Fruit fly (Drosophila melanogaster) whole organism, embryonic: Measurements from ENCODE around the gene CSN6.
A peak's percentile ranks its signal among the peaks of the same experiment; 100 is the strongest.

ENCODE experiments used
- Atf-2 ChIP-seq: fragments of 200-800 bp; sonication (Bioruptor generic); optimal IDR thresholded peaks from 2 replicates; lab custom pipeline; 2016; ENCODE audit warnings: missing biosample characterization, missing genetic modification characterization
- B-H1 ChIP-seq: fragments of 200-800 bp; sonication (Bioruptor generic); IDR thresholded peaks from 3 replicates; pipeline ENCODE4 v1.3.6; 2022; ENCODE audit warnings: missing biosample characterization, missing genetic modification characterization
- Blimp-1 ChIP-seq: fragments of 200-800 bp; sonication (Bioruptor generic); optimal IDR thresholded peaks from 3 replicates; lab custom pipeline; 2018; ENCODE audit warnings: missing biosample characterization, missing genetic modification characterization, mild to moderate bottlenecking, moderate library complexity, missing genetic modification reagents
- BtbVII ChIP-seq: fragments of 200-800 bp; sonication (Bioruptor generic); optimal IDR thresholded peaks from 3 replicates; lab custom pipeline; 2017; ENCODE audit warnings: missing biosample characterization, mild to moderate bottlenecking, missing genetic modification characterization
- CG11560 ChIP-seq: fragments of 200-800 bp; sonication (Bioruptor generic); IDR thresholded peaks from 3 replicates; pipeline ENCODE4 v1.3.6; 2022; ENCODE audit warnings: missing biosample characterization, missing genetic modification characterization
- CG12219 ChIP-seq: fragments of 200-800 bp; sonication (Bioruptor generic); optimal IDR thresholded peaks from 3 replicates; lab custom pipeline; 2018; ENCODE audit warnings: missing biosample characterization, mild to moderate bottlenecking, missing genetic modification characterization
- CG12299 ChIP-seq: fragments of 200-800 bp; sonication (Bioruptor generic); optimal IDR thresholded peaks from 2 replicates; lab custom pipeline; 2018; ENCODE audit warnings: missing biosample characterization, mild to moderate bottlenecking, missing genetic modification characterization
- CG1233 ChIP-seq: fragments of 200-800 bp; sonication (Bioruptor generic); optimal IDR thresholded peaks from 4 replicates; lab custom pipeline; 2018; ENCODE audit warnings: missing biosample characterization, mild to moderate bottlenecking, missing genetic modification characterization
- CG14860 ChIP-seq: fragments of 200-800 bp; sonication (Bioruptor generic); IDR thresholded peaks from 3 replicates; pipeline ENCODE4 v1.3.6; 2022; ENCODE audit warnings: missing biosample characterization, missing genetic modification characterization; ENCODE audit not compliant: partially characterized antibody
- CG15073 ChIP-seq: fragments of 200-800 bp; sonication (Bioruptor generic); optimal IDR thresholded peaks from 2 replicates; lab custom pipeline; 2016; ENCODE audit warnings: missing biosample characterization, missing genetic modification characterization
- CG16779 ChIP-seq: fragments of 200-800 bp; sonication (Bioruptor generic); IDR thresholded peaks from 2 replicates; pipeline ENCODE4 v1.3.6; 2022; ENCODE audit warnings: missing biosample characterization, missing genetic modification characterization
- CG17912 ChIP-seq: fragments of 200-800 bp; sonication (Bioruptor generic); optimal IDR thresholded peaks from 2 replicates; lab custom pipeline; 2018; ENCODE audit warnings: missing biosample characterization, mild to moderate bottlenecking, missing genetic modification characterization
- CG3281 ChIP-seq: fragments of 200-800 bp; sonication (Bioruptor generic); optimal IDR thresholded peaks from 3 replicates; lab custom pipeline; 2017; ENCODE audit warnings: missing biosample characterization, mild to moderate bottlenecking, missing genetic modification characterization
- CG43689 ChIP-seq: fragments of 200-800 bp; sonication (Bioruptor generic); IDR thresholded peaks from 2 replicates; pipeline ENCODE4 v1.3.6; 2022; ENCODE audit warnings: missing biosample characterization, missing genetic modification characterization
- CG4707 ChIP-seq: fragments of 200-800 bp; sonication (Bioruptor generic); optimal IDR thresholded peaks from 2 replicates; lab custom pipeline; 2018; ENCODE audit warnings: missing biosample characterization, mild to moderate bottlenecking, missing genetic modification characterization, moderate library complexity
- CG6254 ChIP-seq: fragments of 200-800 bp; sonication (Bioruptor generic); optimal IDR thresholded peaks from 3 replicates; lab custom pipeline; 2017; ENCODE audit warnings: mild to moderate bottlenecking, missing biosample characterization, missing genetic modification reagents, missing genetic modification characterization
- CG6791 ChIP-seq: fragments of 200-800 bp; sonication (Bioruptor generic); IDR thresholded peaks from 3 replicates; pipeline ENCODE4 v1.3.6; 2022; ENCODE audit warnings: missing biosample characterization, missing genetic modification characterization; ENCODE audit not compliant: partially characterized antibody
- CG8924 ChIP-seq: fragments of 200-800 bp; optimal IDR thresholded peaks from 3 replicates; lab custom pipeline; 2019; ENCODE audit warnings: missing biosample characterization, mild to moderate bottlenecking, missing genetic modification characterization, moderate library complexity
- CoRest ChIP-seq: fragments of 200-800 bp; sonication (Bioruptor generic); optimal IDR thresholded peaks from 3 replicates; lab custom pipeline; 2018; ENCODE audit warnings: missing biosample characterization, mild to moderate bottlenecking, missing genetic modification characterization, moderate library complexity
- ERR ChIP-seq: fragments of 200-800 bp; sonication (Bioruptor generic); optimal IDR thresholded peaks from 2 replicates; lab custom pipeline; 2016; ENCODE audit warnings: missing biosample characterization, missing genetic modification characterization
- Eip74EF ChIP-seq, 2 experiments: fragments of 200-800 bp in 1 of 2; fragments of >200 bp in 1 of 2; sonication (Bioruptor generic) in 1 of 2; optimal IDR thresholded peaks; 2 replicates each; lab custom pipeline; 2017 to 2019; ENCODE audit warnings: missing biosample characterization in 2 of 2, missing genetic modification characterization in 2 of 2, mild to moderate bottlenecking in 1 of 2, moderate library complexity in 1 of 2
- Lhr ChIP-seq: fragments of 200-800 bp; sonication (Bioruptor generic); optimal IDR thresholded peaks from 3 replicates; lab custom pipeline; 2017; ENCODE audit warnings: mild to moderate bottlenecking, missing biosample characterization, missing genetic modification reagents, missing genetic modification characterization
- MESR4 ChIP-seq: fragments of 200-800 bp; sonication (Bioruptor generic); optimal IDR thresholded peaks from 2 replicates; lab custom pipeline; 2018; ENCODE audit warnings: missing biosample characterization, mild to moderate bottlenecking, missing genetic modification characterization, moderate library complexity
- Max ChIP-seq: fragments of 200-800 bp; sonication (Bioruptor generic); optimal IDR thresholded peaks from 2 replicates; lab custom pipeline; 2016; ENCODE audit warnings: missing biosample characterization, mild to moderate bottlenecking, missing genetic modification characterization
- Mrtf ChIP-seq: fragments of 200-800 bp; sonication (Bioruptor generic); IDR thresholded peaks from 3 replicates; pipeline ENCODE4 v1.3.6; 2022; ENCODE audit warnings: missing biosample characterization, missing genetic modification characterization
- NFAT ChIP-seq: fragments of 200-800 bp; sonication (Bioruptor generic); IDR thresholded peaks from 2 replicates; pipeline ENCODE4 v1.3.6; 2022; ENCODE audit warnings: missing biosample characterization, missing genetic modification characterization
- Ravus ChIP-seq: fragments of 200-800 bp; sonication (Bioruptor generic); IDR thresholded peaks from 2 replicates; pipeline ENCODE4 v1.3.6; 2022; ENCODE audit warnings: missing biosample characterization, missing genetic modification characterization
- amos ChIP-seq: fragments of 200-800 bp; sonication (Bioruptor generic); IDR thresholded peaks from 2 replicates; pipeline ENCODE4 v1.3.6; 2022; ENCODE audit warnings: missing biosample characterization, missing genetic modification characterization; ENCODE audit not compliant: partially characterized antibody
- ap ChIP-seq: fragments of 200-800 bp; sonication (Bioruptor generic); IDR thresholded peaks from 2 replicates; pipeline ENCODE4 v1.3.6; 2022; ENCODE audit warnings: missing biosample characterization, missing genetic modification characterization
- ara ChIP-seq: fragments of 200-800 bp; sonication (Bioruptor generic); IDR thresholded peaks from 2 replicates; pipeline ENCODE4 v1.3.6; 2022; ENCODE audit warnings: missing biosample characterization, missing genetic modification characterization
- bab2 ChIP-seq: fragments of 200-800 bp; sonication (Bioruptor generic); optimal IDR thresholded peaks from 2 replicates; lab custom pipeline; 2016; ENCODE audit warnings: missing biosample characterization, missing genetic modification characterization
- bcd ChIP-seq: fragments of 200-800 bp; sonication (Bioruptor generic); optimal IDR thresholded peaks from 2 replicates; lab custom pipeline; 2017; ENCODE audit warnings: missing biosample characterization, mild to moderate bottlenecking, missing genetic modification characterization
- cato ChIP-seq: fragments of 200-800 bp; sonication (Bioruptor generic); optimal IDR thresholded peaks from 2 replicates; lab custom pipeline; 2016; ENCODE audit warnings: missing biosample characterization, missing genetic modification characterization, borderline replicate concordance
- chif ChIP-seq, 2 experiments: fragments of 200-800 bp; sonication (Bioruptor generic); optimal IDR thresholded peaks; 3 replicates each; lab custom pipeline; 2016; ENCODE audit warnings: missing biosample characterization in 2 of 2, missing genetic modification characterization in 2 of 2
- dati ChIP-seq: fragments of 200-800 bp; sonication (Bioruptor generic); IDR thresholded peaks from 2 replicates; pipeline ENCODE4 v1.3.6; 2022; ENCODE audit warnings: missing biosample characterization, missing genetic modification characterization
- dpn ChIP-seq, 2 experiments: fragments of 200-800 bp; sonication (Bioruptor generic); optimal IDR thresholded peaks; 3 replicates each; lab custom pipeline; 2016; ENCODE audit warnings: missing biosample characterization in 2 of 2, missing genetic modification characterization in 2 of 2
- dysf ChIP-seq: fragments of 200-800 bp; sonication (Bioruptor generic); IDR thresholded peaks from 3 replicates; pipeline ENCODE4 v1.3.6; 2022; ENCODE audit warnings: missing biosample characterization, missing genetic modification characterization
- gfzf ChIP-seq: fragments of 200-800 bp; sonication (Bioruptor generic); optimal IDR thresholded peaks from 2 replicates; lab custom pipeline; 2016; ENCODE audit warnings: missing biosample characterization, mild to moderate bottlenecking, missing genetic modification characterization, moderate library complexity
- gsb ChIP-seq: fragments of 200-800 bp; sonication (Bioruptor generic); IDR thresholded peaks from 2 replicates; pipeline ENCODE4 v1.3.6; 2022; ENCODE audit warnings: missing biosample characterization, missing genetic modification characterization
- gt ChIP-seq: fragments of 200-800 bp; sonication (Bioruptor generic); IDR thresholded peaks from 2 replicates; pipeline ENCODE4 v1.3.6; 2022; ENCODE audit warnings: missing biosample characterization, missing genetic modification characterization
- h ChIP-seq: fragments of >200 bp; optimal IDR thresholded peaks from 2 replicates; lab custom pipeline; 2017
- lilli ChIP-seq: fragments of 200-800 bp; sonication (Bioruptor generic); optimal IDR thresholded peaks from 3 replicates; lab custom pipeline; 2016; ENCODE audit warnings: missing biosample characterization, missing genetic modification characterization
- nau ChIP-seq: fragments of 200-800 bp; sonication (Bioruptor generic); optimal IDR thresholded peaks from 3 replicates; lab custom pipeline; 2017; ENCODE audit warnings: missing biosample characterization, mild to moderate bottlenecking, missing genetic modification characterization, missing genetic modification reagents
- nerfin-1 ChIP-seq: fragments of 200-800 bp; sonication (Bioruptor generic); optimal IDR thresholded peaks from 3 replicates; lab custom pipeline; 2019; ENCODE audit warnings: missing biosample characterization, mild to moderate bottlenecking, missing genetic modification characterization, moderate library complexity
- pfk ChIP-seq: fragments of 200-800 bp; sonication (Bioruptor generic); optimal IDR thresholded peaks from 2 replicates; lab custom pipeline; 2018; ENCODE audit warnings: missing biosample characterization, mild to moderate bottlenecking, missing genetic modification characterization, moderate library complexity
- stc ChIP-seq: fragments of 200-800 bp; sonication (Bioruptor generic); IDR thresholded peaks from 2 replicates; pipeline ENCODE4 v1.3.6; 2022; ENCODE audit warnings: missing biosample characterization, missing genetic modification characterization
- tgo ChIP-seq: fragments of 200-800 bp; sonication (Bioruptor generic); IDR thresholded peaks from 3 replicates; pipeline ENCODE4 v1.3.6; 2022; ENCODE audit warnings: missing biosample characterization, missing genetic modification characterization
- tup ChIP-seq: fragments of 200-800 bp; sonication (Bioruptor generic); optimal IDR thresholded peaks from 2 replicates; lab custom pipeline; 2016; ENCODE audit warnings: missing biosample characterization, mild to moderate bottlenecking, missing genetic modification characterization, moderate library complexity
- vvl ChIP-seq: fragments of 200-800 bp; sonication (Bioruptor generic); IDR thresholded peaks from 2 replicates; pipeline ENCODE4 v1.3.6; 2022; ENCODE audit warnings: missing biosample characterization, missing genetic modification characterization
- yki ChIP-seq: fragments of >200 bp; optimal IDR thresholded peaks from 3 replicates; lab custom pipeline; 2018
- z ChIP-seq: fragments of 200-800 bp; sonication (Bioruptor generic); IDR thresholded peaks from 3 replicates; pipeline ENCODE4 v1.3.6; 2022; ENCODE audit warnings: missing biosample characterization, missing genetic modification characterization

CSN6 gene

DNA sequence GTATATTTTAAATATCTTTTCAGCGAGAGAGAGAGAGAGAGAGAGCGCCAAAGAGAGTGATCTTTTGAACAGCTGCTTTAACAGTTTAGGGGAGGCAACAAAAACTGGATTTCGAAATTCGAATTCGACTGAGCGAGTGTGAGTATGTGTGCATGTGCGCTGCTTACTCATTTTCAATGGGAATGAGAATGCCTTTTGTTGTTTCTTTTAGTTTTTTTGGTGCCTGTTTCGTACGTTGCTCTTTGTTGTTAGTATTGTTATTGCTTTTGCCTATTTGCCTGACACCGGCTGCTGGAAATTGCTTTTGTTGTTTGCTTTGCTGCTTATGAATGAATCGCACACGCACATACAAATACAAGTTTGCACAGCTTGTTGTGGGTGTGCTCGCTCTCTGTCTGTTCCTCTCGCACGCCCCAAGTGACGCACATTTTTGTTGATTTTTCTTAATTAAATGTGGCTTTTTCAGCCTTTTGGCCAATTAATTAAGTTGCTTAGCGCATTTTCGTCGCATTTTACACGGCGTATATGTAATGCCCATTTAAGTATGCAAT, 46.3 kb downstream of the CSN6 start (continued):
- TF ChIP-seq nau (peak; percentile 74), CG4707 (peak; percentile 50), CG6254 (no peak), CG6791 (no peak), dati (GFP tag; lab: Robert Waterston, UW) (no peak), vvl (GFP tag; lab: Robert Waterston, UW) (peak; percentile 43; the same call in 1 of the 2 replicates), B-H1 (no peak; the same call in 2 of the 3 replicates), tgo (no peak), CG3281 (GFP tag; lab: Kevin White, UChicago) (peak; percentile 48), yki (lab: Kevin White, UChicago) (peak; percentile 83), dpn (GFP tag; optimal IDR thresholded peaks at IDR 0.05; lab: Kevin White, UChicago) (no peak), z (GFP tag; lab: Robert Waterston, UW) (no peak), Blimp-1 (GFP tag; lab: Kevin White, UChicago) (peak; percentile 42), BtbVII (peak; percentile 47), lilli (no peak), MESR4 (GFP tag; lab: Kevin White, UChicago) (no peak), CG1233 (GFP tag; lab: Kevin White, UChicago) (peak; percentile 62), cato (GFP tag; lab: Kevin White, UChicago) (no peak), gsb (GFP tag; lab: Robert Waterston, UW) (no peak), Lhr (GFP tag; lab: Kevin White, UChicago) (no peak), CG17912 (no peak), bcd (peak; percentile 50), CG14860 (GFP tag; lab: Robert Waterston, UW) (no peak), CG43689 (GFP tag; lab: Robert Waterston, UW) (no peak), NFAT (GFP tag; lab: Robert Waterston, UW) (no peak), ERR (GFP tag; lab: Kevin White, UChicago) (no peak), CG15073 (no peak), bab2 (GFP tag; lab: Kevin White, UChicago) (peak; percentile 54), dysf (GFP tag; lab: Robert Waterston, UW) (no peak; the same call in 2 of the 3 replicates), tup (GFP tag; lab: Kevin White, UChicago) (no peak), Atf-2 (GFP tag; lab: Kevin White, UChicago) (no peak), h (lab: Kevin White, UChicago) (no peak), CG8924 (tag; lab: Kevin White, UChicago) (peak; percentile 61), gfzf (GFP tag; lab: Kevin White, UChicago) (no peak), CG16779 (no peak), CG12219 (GFP tag; lab: Kevin White, UChicago) (peak; percentile 33), gt (GFP tag; lab: Robert Waterston, UW) (no peak), Mrtf (GFP tag; lab: Robert Waterston, UW) (no peak), Ravus (no peak), nerfin-1 (tag; lab: Kevin White, UChicago) (peak; percentile 4), amos (no peak), ap (GFP tag; lab: Robert Waterston, UW) (no peak), stc (GFP tag; lab: Robert Waterston, UW) (no peak), chif (GFP tag; optimal IDR thresholded peaks at IDR 0.05; lab: Kevin White, UChicago) (no peak), CG11560 (tag; lab: Robert Waterston, UW) (no peak), pfk (peak; percentile 52), Max (GFP tag; lab: Kevin White, UChicago) (no peak), ara (no peak), CG12299 (tag; lab: Kevin White, UChicago) (no peak), Eip74EF (GFP tag; optimal IDR thresholded peaks at IDR 0.05; lab: Kevin White, UChicago) (peak in 1 of 2 experiments; percentile 33), CoRest (tag; lab: Kevin White, UChicago) (peak; percentile 39)
